Worm (Caenorhabditis elegans) whole organism, late embryonic: Measurements from ENCODE around the gene twk-22.

ENCODE experiments used
- C08G9.2 ChIP-seq: sonication (generic microtip); optimal IDR thresholded peaks from 2 replicates; lab custom pipeline; 2016; ENCODE audit warnings: mild to moderate bottlenecking, missing genetic modification characterization, moderate library complexity, missing compliant biosample characterization
- ama-1 ChIP-seq: fragments of 150-350 bp; optimal IDR thresholded peaks from 2 replicates; lab custom pipeline; 2014
- ceh-14 ChIP-seq: sonication (generic microtip); optimal IDR thresholded peaks from 2 replicates; lab custom pipeline; 2016; ENCODE audit warnings: missing genotype, missing genetic modification characterization, missing compliant biosample characterization
- ceh-2 ChIP-seq: sonication (generic microtip); optimal IDR thresholded peaks from 2 replicates; lab custom pipeline; 2016; ENCODE audit warnings: missing genotype, missing genetic modification characterization, missing compliant biosample characterization
- ceh-22 ChIP-seq: sonication (generic microtip); optimal IDR thresholded peaks from 2 replicates; lab custom pipeline; 2017; ENCODE audit warnings: missing biosample characterization, missing genetic modification characterization
- ceh-24 ChIP-seq: sonication (generic microtip); optimal IDR thresholded peaks from 2 replicates; lab custom pipeline; 2016; ENCODE audit warnings: mild to moderate bottlenecking, missing genetic modification characterization, missing compliant biosample characterization
- ceh-30 ChIP-seq: fragments of 150-350 bp; optimal IDR thresholded peaks from 2 replicates; lab custom pipeline; 2014; ENCODE audit warnings: missing biosample characterization, missing genetic modification characterization
- ceh-31 ChIP-seq: sonication (generic microtip); optimal IDR thresholded peaks from 2 replicates; lab custom pipeline; 2016; ENCODE audit warnings: missing genetic modification characterization, missing compliant biosample characterization
- ceh-48 ChIP-seq: sonication (generic microtip); optimal IDR thresholded peaks from 2 replicates; lab custom pipeline; 2016; ENCODE audit warnings: missing genetic modification characterization, inconsistent platforms, missing compliant biosample characterization
- ceh-9 ChIP-seq: sonication (generic microtip); optimal IDR thresholded peaks from 2 replicates; lab custom pipeline; 2016; ENCODE audit warnings: mild to moderate bottlenecking, missing genetic modification characterization, inconsistent platforms, missing compliant biosample characterization
- dve-1 ChIP-seq: sonication (generic microtip); optimal IDR thresholded peaks from 2 replicates; lab custom pipeline; 2017; ENCODE audit warnings: antibody characterized with exemption, mild to moderate bottlenecking, missing genetic modification characterization, missing compliant biosample characterization
- fkh-10 ChIP-seq: fragments of 150-350 bp; optimal IDR thresholded peaks from 2 replicates; lab custom pipeline; 2014; ENCODE audit warnings: missing biosample characterization, missing genetic modification reagents, missing genetic modification characterization
- gmeb-2 ChIP-seq: sonication (generic microtip); optimal IDR thresholded peaks from 2 replicates; lab custom pipeline; 2016; ENCODE audit warnings: missing genetic modification characterization, inconsistent platforms, missing compliant biosample characterization
- hlh-30 ChIP-seq: sonication (generic microtip); optimal IDR thresholded peaks from 2 replicates; lab custom pipeline; 2017; ENCODE audit warnings: antibody characterized with exemption, missing genetic modification characterization, missing compliant biosample characterization; ENCODE audit not compliant: insufficient read depth
- hlh-6 ChIP-seq: sonication (generic microtip); optimal IDR thresholded peaks from 2 replicates; lab custom pipeline; 2016; ENCODE audit warnings: missing genotype, missing genetic modification characterization, missing compliant biosample characterization
- hlh-8 ChIP-seq: sonication (generic microtip); optimal IDR thresholded peaks from 2 replicates; lab custom pipeline; 2016; ENCODE audit warnings: missing genotype, missing genetic modification characterization, missing compliant biosample characterization
- lin-11 ChIP-seq: fragments of 200-800 bp; sonication (Bioruptor generic); optimal IDR thresholded peaks from 2 replicates; lab custom pipeline; 2018; ENCODE audit warnings: mild to moderate bottlenecking, missing genetic modification characterization, missing compliant biosample characterization
- mec-3 ChIP-seq: sonication (generic microtip); optimal IDR thresholded peaks from 2 replicates; lab custom pipeline; 2016; ENCODE audit warnings: borderline replicate concordance, missing genetic modification characterization, missing compliant biosample characterization
- nhr-11 ChIP-seq: fragments of 150-350 bp; optimal IDR thresholded peaks from 2 replicates; lab custom pipeline; 2014; ENCODE audit warnings: missing biosample characterization, missing genetic modification characterization
- npax-4 ChIP-seq: sonication (generic microtip); optimal IDR thresholded peaks from 2 replicates; lab custom pipeline; 2016; ENCODE audit warnings: missing genetic modification characterization, missing compliant biosample characterization
- odd-2 ChIP-seq: sonication (generic microtip); optimal IDR thresholded peaks from 2 replicates; lab custom pipeline; 2017; ENCODE audit warnings: antibody characterized with exemption, mild to moderate bottlenecking, missing genetic modification characterization, missing compliant biosample characterization
- pat-9 ChIP-seq: fragments of 200-800 bp; sonication (Bioruptor generic); optimal IDR thresholded peaks from 2 replicates; lab custom pipeline; 2018; ENCODE audit warnings: mild to moderate bottlenecking, missing genetic modification characterization, moderate library complexity, missing compliant biosample characterization
- pax-1 ChIP-seq: fragments of 150-350 bp; optimal IDR thresholded peaks from 2 replicates; lab custom pipeline; 2014; ENCODE audit warnings: missing biosample characterization, missing genetic modification characterization
- pha-2 ChIP-seq: sonication (generic microtip); optimal IDR thresholded peaks from 2 replicates; lab custom pipeline; 2017; ENCODE audit warnings: mild to moderate bottlenecking, missing genetic modification characterization, missing compliant biosample characterization
- pqm-1 ChIP-seq: sonication (generic microtip); optimal IDR thresholded peaks from 2 replicates; lab custom pipeline; 2016; ENCODE audit warnings: missing genetic modification characterization, missing compliant biosample characterization
- pros-1 ChIP-seq: fragments of 150-350 bp; optimal IDR thresholded peaks from 2 replicates; lab custom pipeline; 2014; ENCODE audit warnings: missing biosample characterization, missing genetic modification reagents, missing genetic modification characterization
- ref-2 ChIP-seq: sonication (generic microtip); optimal IDR thresholded peaks from 2 replicates; lab custom pipeline; 2016; ENCODE audit warnings: missing genetic modification characterization, missing compliant biosample characterization
- sdc-2 ChIP-seq: sonication (generic microtip); optimal IDR thresholded peaks from 2 replicates; lab custom pipeline; 2016; ENCODE audit warnings: missing genotype, missing genetic modification characterization, missing compliant biosample characterization
- sox-4 ChIP-seq: sonication (generic microtip); optimal IDR thresholded peaks from 2 replicates; lab custom pipeline; 2017; ENCODE audit warnings: mild to moderate bottlenecking, missing genetic modification characterization, inconsistent platforms, missing compliant biosample characterization
- syd-9 ChIP-seq: sonication (generic microtip); optimal IDR thresholded peaks from 2 replicates; lab custom pipeline; 2016; ENCODE audit warnings: mild to moderate bottlenecking, missing genetic modification characterization, moderate library complexity, missing compliant biosample characterization
- tbx-2 ChIP-seq: sonication (generic microtip); optimal IDR thresholded peaks from 2 replicates; lab custom pipeline; 2016; ENCODE audit warnings: missing genetic modification characterization, missing compliant biosample characterization
- tbx-7 ChIP-seq: sonication (generic microtip); optimal IDR thresholded peaks from 2 replicates; lab custom pipeline; 2016; ENCODE audit warnings: missing genotype, missing genetic modification characterization, missing compliant biosample characterization
- ttx-3 ChIP-seq: sonication (generic microtip); optimal IDR thresholded peaks from 2 replicates; lab custom pipeline; 2016; ENCODE audit warnings: missing genetic modification reagents, missing genetic modification characterization, missing compliant biosample characterization
- unc-42 ChIP-seq: sonication (generic microtip); optimal IDR thresholded peaks from 2 replicates; lab custom pipeline; 2016; ENCODE audit warnings: missing genotype, missing genetic modification characterization, missing compliant biosample characterization
- unc-55 ChIP-seq: sonication (generic microtip); optimal IDR thresholded peaks from 2 replicates; lab custom pipeline; 2017; ENCODE audit warnings: missing biosample characterization, missing genetic modification reagents, missing genetic modification characterization
- unc-86 ChIP-seq: sonication (generic microtip); optimal IDR thresholded peaks from 2 replicates; lab custom pipeline; 2016; ENCODE audit warnings: missing genetic modification characterization, missing compliant biosample characterization

twk-22 gene

ce11 chrX:16299859-16300258, 6.4 kb upstream of the twk-22 start, which contains the start of gene twk-21:
twk-21 (plus strand) TSS chrX:16299892.
- no peak for TF ChIP-seq ama-1 (lab: Kevin White, UChicago)
- TF ChIP-seq ceh-9 (tag; lab: Kevin White, UChicago) = no peak
- TF ChIP-seq tbx-2 = no peak

- no peak for TF ChIP-seq unc-42
- TF ChIP-seq ceh-2 (tag; lab: Kevin White, UChicago) = no peak
- TF ChIP-seq gmeb-2 (tag; lab: Kevin White, UChicago) = no peak
- TF ChIP-seq ceh-24 (tag; lab: Kevin White, UChicago) = no peak
- TF ChIP-seq pat-9 (tag; lab: Kevin White, UChicago) = no peak
- TF ChIP-seq pax-1 (tag; lab: Kevin White, UChicago) = no peak
- no peak for TF ChIP-seq lin-11 (tag; lab: Kevin White, UChicago)
- TF ChIP-seq ceh-9 (tag; lab: Kevin White, UChicago) = no peak
- no peak for TF ChIP-seq fkh-10
- no peak for TF ChIP-seq ceh-30 (tag; lab: Kevin White, UChicago)
- no peak for TF ChIP-seq npax-4
- TF ChIP-seq pqm-1 (tag; lab: Kevin White, UChicago) = no peak
- no peak for TF ChIP-seq ttx-3
- no peak for TF ChIP-seq mec-3 (tag; lab: Kevin White, UChicago)
- no peak for TF ChIP-seq pros-1 (tag; lab: Kevin White, UChicago)
Observed at ce11 chrX:16300422-16300821, 5.8 kb upstream of the twk-22 start.

- TF ChIP-seq pha-2 (tag; lab: Kevin White, UChicago) (no peak), fkh-10 (no peak)
Observed at ce11 chrX:16309705-16310104, 3.4 kb downstream of the twk-22 start.

ce11 chrX:16317629-16318028, 11.4 kb downstream of the twk-22 start, which contains the start of gene T01B4.3:
T01B4.3 (minus strand) TSS chrX:16317729.
- TF ChIP-seq sdc-2 (tag; lab: Kevin White, UChicago) (no peak), sox-4 (tag; lab: Kevin White, UChicago) (no peak), ceh-22 (tag; lab: Kevin White, UChicago) (no peak), ceh-14 (no peak), odd-2 (no peak), tbx-7 (tag; lab: Kevin White, UChicago) (no peak), unc-86 (tag; lab: Kevin White, UChicago) (no peak), unc-55 (GFP tag; lab: Kevin White, UChicago) (no peak), hlh-30 (tag; lab: Kevin White, UChicago) (no peak), nhr-11 (no peak), pax-1 (tag; lab: Kevin White, UChicago) (no peak)
- TF ChIP-seq, all 69 proteins: peak for 0

ce11 chrX:16318248-16318647, 12.0 kb downstream of the twk-22 start:
- TF ChIP-seq C08G9.2 (tag; lab: Kevin White, UChicago) (no peak), hlh-6 (tag; lab: Kevin White, UChicago) (peak; percentile 37)
- TF ChIP-seq, all 69 proteins: peak for 1

- TF ChIP-seq pat-9 (tag; lab: Kevin White, UChicago) = no peak
- TF ChIP-seq ref-2 (tag; lab: Kevin White, UChicago) = no peak
- no peak for TF ChIP-seq odd-2
- no peak for TF ChIP-seq hlh-6 (tag; lab: Kevin White, UChicago)
- no peak for TF ChIP-seq ceh-9 (tag; lab: Kevin White, UChicago)
- TF ChIP-seq mec-3 (tag; lab: Kevin White, UChicago) = no peak
- TF ChIP-seq dve-1 (tag; lab: Kevin White, UChicago) = no peak
- no peak for TF ChIP-seq ceh-48 (tag; lab: Kevin White, UChicago)
- TF ChIP-seq syd-9 (tag; lab: Kevin White, UChicago) = no peak
- no peak for TF ChIP-seq nhr-11
- TF ChIP-seq hlh-8 (tag; lab: Kevin White, UChicago) = no peak
- no peak for TF ChIP-seq unc-86 (tag; lab: Kevin White, UChicago)
- no peak for TF ChIP-seq sdc-2 (tag; lab: Kevin White, UChicago)
- no peak for TF ChIP-seq ceh-31
Observed at ce11 chrX:16321327-16321726, 15.1 kb downstream of the twk-22 start.
